Fruit fly (Drosophila melanogaster) whole organism, embryonic: ENCODE measurements around the gene ph-d.
A peak's percentile ranks its signal among the peaks of the same experiment; 100 is the strongest.

Experiments
- Aef1 ChIP-seq: fragments of 200-800 bp; sonication (Bioruptor generic); IDR thresholded peaks from 3 replicates; pipeline ENCODE4 v1.3.6; 2022; ENCODE audit warnings: missing biosample characterization, missing genetic modification characterization
- Atf3 ChIP-seq: fragments of 200-800 bp; sonication (Bioruptor generic); optimal IDR thresholded peaks from 3 replicates; lab custom pipeline; 2016; ENCODE audit warnings: missing biosample characterization, missing genetic modification characterization
- Bdp1 ChIP-seq: fragments of 200-800 bp; sonication (Bioruptor generic); optimal IDR thresholded peaks from 3 replicates; lab custom pipeline; 2016; ENCODE audit warnings: missing biosample characterization, missing genetic modification characterization
- CG11085 ChIP-seq: fragments of 200-800 bp; sonication (Bioruptor generic); IDR thresholded peaks from 2 replicates; pipeline ENCODE4 v1.3.6; 2022; ENCODE audit warnings: missing biosample characterization, missing genetic modification characterization
- CG11560 ChIP-seq: fragments of 200-800 bp; sonication (Bioruptor generic); IDR thresholded peaks from 3 replicates; pipeline ENCODE4 v1.3.6; 2022; ENCODE audit warnings: missing biosample characterization, missing genetic modification characterization
- CG12942 ChIP-seq: fragments of 200-800 bp; sonication (Bioruptor generic); optimal IDR thresholded peaks from 3 replicates; lab custom pipeline; 2016; ENCODE audit warnings: missing biosample characterization, missing genetic modification characterization
- CG13894 ChIP-seq: fragments of 200-800 bp; sonication (Bioruptor generic); optimal IDR thresholded peaks from 3 replicates; lab custom pipeline; 2018; ENCODE audit warnings: missing biosample characterization, mild to moderate bottlenecking, missing genetic modification characterization, moderate library complexity
- CG1647 ChIP-seq: fragments of 200-800 bp; sonication (Bioruptor generic); optimal IDR thresholded peaks from 3 replicates; lab custom pipeline; 2016; ENCODE audit warnings: missing biosample characterization, missing genetic modification characterization
- CG17359 ChIP-seq: fragments of 200-800 bp; sonication (Bioruptor generic); optimal IDR thresholded peaks from 3 replicates; lab custom pipeline; 2018; ENCODE audit warnings: missing biosample characterization, mild to moderate bottlenecking, missing genetic modification characterization, moderate library complexity
- CG17912 ChIP-seq: fragments of 200-800 bp; sonication (Bioruptor generic); optimal IDR thresholded peaks from 2 replicates; lab custom pipeline; 2018; ENCODE audit warnings: missing biosample characterization, mild to moderate bottlenecking, missing genetic modification characterization
- CG2116 ChIP-seq: fragments of 200-800 bp; sonication (Bioruptor generic); optimal IDR thresholded peaks from 3 replicates; lab custom pipeline; 2018; ENCODE audit warnings: missing biosample characterization, mild to moderate bottlenecking, missing genetic modification characterization
- CG30403 ChIP-seq: fragments of 200-800 bp; sonication (Bioruptor generic); optimal IDR thresholded peaks from 3 replicates; lab custom pipeline; 2016; ENCODE audit warnings: missing biosample characterization, missing genetic modification characterization
- CG3407 ChIP-seq: fragments of 200-800 bp; sonication (Bioruptor generic); optimal IDR thresholded peaks from 2 replicates; lab custom pipeline; 2018; ENCODE audit warnings: missing biosample characterization, mild to moderate bottlenecking, missing genetic modification characterization
- CG3847 ChIP-seq: fragments of 200-800 bp; sonication (Bioruptor generic); IDR thresholded peaks from 2 replicates; pipeline ENCODE4 v1.3.6; 2022; ENCODE audit warnings: missing biosample characterization, missing genetic modification characterization
- CG6254 ChIP-seq: fragments of 200-800 bp; sonication (Bioruptor generic); optimal IDR thresholded peaks from 3 replicates; lab custom pipeline; 2017; ENCODE audit warnings: mild to moderate bottlenecking, missing biosample characterization, missing genetic modification reagents, missing genetic modification characterization
- CoRest ChIP-seq: fragments of 200-800 bp; sonication (Bioruptor generic); optimal IDR thresholded peaks from 3 replicates; lab custom pipeline; 2018; ENCODE audit warnings: missing biosample characterization, mild to moderate bottlenecking, missing genetic modification characterization, moderate library complexity
- CrebB ChIP-seq: fragments of 200-800 bp; sonication (Bioruptor generic); optimal IDR thresholded peaks from 3 replicates; lab custom pipeline; 2018; ENCODE audit warnings: missing biosample characterization, mild to moderate bottlenecking, missing genetic modification characterization
- Dbx ChIP-seq: fragments of 200-800 bp; sonication (Bioruptor generic); IDR thresholded peaks from 3 replicates; pipeline ENCODE4 v1.3.6; 2022; ENCODE audit warnings: missing biosample characterization, missing genetic modification characterization
- Dek ChIP-seq: fragments of 200-800 bp; sonication (Bioruptor generic); optimal IDR thresholded peaks from 3 replicates; lab custom pipeline; 2019; ENCODE audit warnings: missing biosample characterization, mild to moderate bottlenecking, missing genetic modification characterization, moderate library complexity
- Dll ChIP-seq: fragments of 200-800 bp; sonication (Bioruptor generic); IDR thresholded peaks from 4 replicates; pipeline ENCODE4 v1.3.6; 2022; ENCODE audit warnings: missing biosample characterization, missing genetic modification characterization; ENCODE audit not compliant: partially characterized antibody
- E2f2 ChIP-seq: fragments of 200-800 bp; sonication (Bioruptor generic); IDR thresholded peaks from 2 replicates; pipeline ENCODE4 v1.3.6; 2022; ENCODE audit warnings: missing biosample characterization, missing genetic modification characterization
- ERR ChIP-seq: fragments of 200-800 bp; sonication (Bioruptor generic); optimal IDR thresholded peaks from 2 replicates; lab custom pipeline; 2016; ENCODE audit warnings: missing biosample characterization, missing genetic modification characterization
- Mes4 ChIP-seq: fragments of 200-800 bp; sonication (Bioruptor generic); optimal IDR thresholded peaks from 2 replicates; lab custom pipeline; 2016; ENCODE audit warnings: missing biosample characterization, missing genetic modification characterization
- Mrtf ChIP-seq: fragments of 200-800 bp; sonication (Bioruptor generic); IDR thresholded peaks from 3 replicates; pipeline ENCODE4 v1.3.6; 2022; ENCODE audit warnings: missing biosample characterization, missing genetic modification characterization
- Neu2 ChIP-seq: fragments of 200-800 bp; sonication (Bioruptor generic); optimal IDR thresholded peaks from 3 replicates; lab custom pipeline; 2016; ENCODE audit warnings: missing biosample characterization, missing genetic modification characterization, borderline replicate concordance
- Six4 ChIP-seq: fragments of 200-800 bp; sonication (Bioruptor generic); optimal IDR thresholded peaks from 2 replicates; lab custom pipeline; 2016; ENCODE audit warnings: missing biosample characterization, missing genetic modification characterization
- abd-A ChIP-seq: fragments of 200-800 bp; sonication (Bioruptor generic); optimal IDR thresholded peaks from 3 replicates; lab custom pipeline; 2019; ENCODE audit warnings: missing biosample characterization, mild to moderate bottlenecking, missing genetic modification characterization, moderate library complexity
- br ChIP-seq: fragments of >200 bp; optimal IDR thresholded peaks from 2 replicates; lab custom pipeline; 2017
- dmrt99B ChIP-seq: fragments of 200-800 bp; sonication (Bioruptor generic); optimal IDR thresholded peaks from 2 replicates; lab custom pipeline; 2018; ENCODE audit warnings: missing biosample characterization, mild to moderate bottlenecking, missing genetic modification characterization, moderate library complexity
- dpn ChIP-seq, 2 experiments: fragments of 200-800 bp; sonication (Bioruptor generic); optimal IDR thresholded peaks; 3 replicates each; lab custom pipeline; 2016; ENCODE audit warnings: missing biosample characterization in 2 of 2, missing genetic modification characterization in 2 of 2
- eve ChIP-seq, 2 experiments: fragments of >200 bp; optimal IDR thresholded peaks; 2 replicates each; lab custom pipeline; 2017; ENCODE audit warnings: missing biosample characterization in 2 of 2, missing genetic modification characterization in 2 of 2
- fu2 ChIP-seq: fragments of 200-800 bp; sonication (Bioruptor generic); optimal IDR thresholded peaks from 2 replicates; lab custom pipeline; 2016; ENCODE audit warnings: missing biosample characterization, missing genetic modification characterization
- grau ChIP-seq: fragments of 200-800 bp; optimal IDR thresholded peaks from 3 replicates; lab custom pipeline; 2019; ENCODE audit warnings: missing biosample characterization, mild to moderate bottlenecking, missing genetic modification characterization, moderate library complexity
- hb ChIP-seq: fragments of 200-800 bp; sonication (Bioruptor generic); IDR thresholded peaks from 3 replicates; pipeline ENCODE4 v1.3.6; 2022; ENCODE audit warnings: missing biosample characterization, missing genetic modification characterization; ENCODE audit not compliant: partially characterized antibody
- her ChIP-seq: fragments of 200-800 bp; sonication (Bioruptor generic); optimal IDR thresholded peaks from 2 replicates; lab custom pipeline; 2016; ENCODE audit warnings: missing biosample characterization, missing genetic modification characterization
- hkb ChIP-seq, 2 experiments: fragments of 200-800 bp in 1 of 2; fragments of >200 bp in 1 of 2; sonication (Bioruptor generic) in 1 of 2; IDR thresholded peaks in 1 of 2; optimal IDR thresholded peaks in 1 of 2; 2 replicates each; pipeline versions ENCODE4 v1.3.6 to Lab custom; 2017 to 2022; ENCODE audit warnings: missing biosample characterization in 1 of 2, missing genetic modification characterization in 1 of 2
- jumu ChIP-seq: fragments of 200-800 bp; sonication (Bioruptor generic); optimal IDR thresholded peaks from 3 replicates; lab custom pipeline; 2016; ENCODE audit warnings: missing biosample characterization, missing genetic modification characterization
- lab ChIP-seq: fragments of 200-800 bp; sonication (Bioruptor generic); optimal IDR thresholded peaks from 3 replicates; lab custom pipeline; 2017; ENCODE audit warnings: missing biosample characterization, missing genetic modification characterization, mild to moderate bottlenecking, moderate library complexity, missing genetic modification reagents
- mam ChIP-seq: fragments of 200-800 bp; sonication (Bioruptor generic); optimal IDR thresholded peaks from 3 replicates; lab custom pipeline; 2016; ENCODE audit warnings: missing biosample characterization, missing genetic modification characterization
- nmo ChIP-seq: fragments of 200-800 bp; sonication (Bioruptor generic); optimal IDR thresholded peaks from 2 replicates; lab custom pipeline; 2018; ENCODE audit warnings: missing biosample characterization, mild to moderate bottlenecking, missing genetic modification characterization, moderate library complexity
- p53 ChIP-seq: fragments of 200-800 bp; sonication (Bioruptor generic); optimal IDR thresholded peaks from 2 replicates; lab custom pipeline; 2016; ENCODE audit warnings: missing biosample characterization, missing genetic modification characterization
- pfk ChIP-seq: fragments of 200-800 bp; sonication (Bioruptor generic); optimal IDR thresholded peaks from 2 replicates; lab custom pipeline; 2018; ENCODE audit warnings: missing biosample characterization, mild to moderate bottlenecking, missing genetic modification characterization, moderate library complexity
- pnt ChIP-seq: fragments of 200-800 bp; sonication (Bioruptor generic); optimal IDR thresholded peaks from 3 replicates; lab custom pipeline; 2016; ENCODE audit warnings: missing biosample characterization, missing genetic modification characterization
- pros ChIP-seq: fragments of 200-800 bp; sonication (Bioruptor generic); optimal IDR thresholded peaks from 3 replicates; lab custom pipeline; 2019; ENCODE audit warnings: missing biosample characterization, mild to moderate bottlenecking, missing genetic modification characterization, moderate library complexity
- ranshi ChIP-seq: fragments of 200-800 bp; sonication (Bioruptor generic); IDR thresholded peaks from 2 replicates; pipeline ENCODE4 v1.3.6; 2022; ENCODE audit warnings: missing biosample characterization, missing genetic modification characterization
- shn ChIP-seq: fragments of 200-800 bp; sonication (Bioruptor generic); optimal IDR thresholded peaks from 3 replicates; lab custom pipeline; 2016; ENCODE audit warnings: missing biosample characterization, missing genetic modification characterization
- sima ChIP-seq: fragments of 200-800 bp; sonication (Bioruptor generic); optimal IDR thresholded peaks from 2 replicates; lab custom pipeline; 2016; ENCODE audit warnings: missing biosample characterization, missing genetic modification characterization
- sr ChIP-seq: fragments of 200-800 bp; sonication (Bioruptor generic); IDR thresholded peaks from 3 replicates; pipeline ENCODE4 v1.3.6; 2022; ENCODE audit warnings: missing biosample characterization, missing genetic modification characterization
- tap ChIP-seq: fragments of 200-800 bp; optimal IDR thresholded peaks from 3 replicates; lab custom pipeline; 2019; ENCODE audit warnings: missing biosample characterization, mild to moderate bottlenecking, missing genetic modification characterization, moderate library complexity
- tio ChIP-seq: fragments of 200-800 bp; sonication (Bioruptor generic); optimal IDR thresholded peaks from 2 replicates; lab custom pipeline; 2017; ENCODE audit warnings: missing biosample characterization, missing genetic modification characterization, inconsistent platforms
- vvl ChIP-seq: fragments of 200-800 bp; sonication (Bioruptor generic); IDR thresholded peaks from 2 replicates; pipeline ENCODE4 v1.3.6; 2022; ENCODE audit warnings: missing biosample characterization, missing genetic modification characterization
- zen ChIP-seq: fragments of 200-800 bp; sonication (Bioruptor generic); optimal IDR thresholded peaks from 3 replicates; lab custom pipeline; 2018; ENCODE audit warnings: missing biosample characterization, mild to moderate bottlenecking, missing genetic modification characterization, moderate library complexity

ph-d gene

DNA sequence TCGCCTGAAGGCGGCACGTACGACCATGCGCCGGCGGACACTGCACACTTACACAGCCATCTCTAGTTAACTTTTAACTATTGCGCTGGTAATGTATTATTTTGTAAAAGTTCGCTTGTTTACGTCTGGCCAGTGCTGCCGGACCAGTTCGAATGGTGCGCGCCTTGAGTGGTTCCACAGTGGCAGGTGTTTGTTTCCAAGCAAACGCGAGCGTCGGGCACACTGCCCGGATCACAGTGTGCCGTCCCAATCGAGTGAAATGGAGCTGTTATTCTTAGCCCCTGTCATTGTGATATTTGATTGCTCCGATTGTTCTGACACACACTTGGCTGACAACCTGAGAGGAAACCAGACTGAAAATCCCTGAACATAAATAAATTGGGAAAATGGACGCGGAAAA lies 49.8 kb downstream of the ph-d start, which contains the start of gene CG4199 (continued):
- TF ChIP-seq abd-A (no peak), CG2116 (peak; percentile 48), CG1647 (GFP tag; lab: Kevin White, UChicago) (no peak), hb (GFP tag; lab: Robert Waterston, UW) (0 out of 3 replicates have a peak, but pooled peaks have one; percentile 36), grau (peak; percentile 49), mam (no peak), shn (GFP tag; lab: Kevin White, UChicago) (no peak), Bdp1 (no peak), Neu2 (no peak), lab (GFP tag; lab: Kevin White, UChicago) (peak; percentile 32), CG11085 (no peak), eve (GFP tag; optimal IDR thresholded peaks at IDR 0.05; lab: Kevin White, UChicago) (no peak), E2f2 (GFP tag; lab: Robert Waterston, UW) (peak; percentile 80), tio (GFP tag; lab: Kevin White, UChicago) (no peak), CG17912 (GFP tag; lab: Kevin White, UChicago) (no peak), vvl (GFP tag; lab: Robert Waterston, UW) (peak; percentile 34; the same call in 1 of the 2 replicates), zen (tag; lab: Kevin White, UChicago) (no peak), CG13894 (tag; lab: Kevin White, UChicago) (peak; percentile 6), Mes4 (GFP tag; lab: Kevin White, UChicago) (no peak), sr (no peak), dmrt99B (no peak), sima (no peak), jumu (GFP tag; lab: Kevin White, UChicago) (peak; percentile 6), nmo (GFP tag; lab: Kevin White, UChicago) (peak; percentile 24), CG12942 (GFP tag; lab: Kevin White, UChicago) (no peak), Dek (tag; lab: Kevin White, UChicago) (no peak), Aef1 (GFP tag; lab: Robert Waterston, UW) (no peak), Six4 (GFP tag; lab: Kevin White, UChicago) (no peak), Atf3 (no peak), pfk (no peak), tap (no peak), p53 (GFP tag; lab: Kevin White, UChicago) (no peak), pros (GFP tag; lab: Kevin White, UChicago) (no peak), CoRest (no peak), CG30403 (no peak), CrebB (tag; lab: Kevin White, UChicago) (no peak), br (no peak), ranshi (no peak), pnt (GFP tag; lab: Kevin White, UChicago) (no peak), her (GFP tag; lab: Kevin White, UChicago) (no peak), CG11560 (tag; lab: Robert Waterston, UW) (no peak), Dll (no peak), CG17359 (no peak), Mrtf (no peak), hkb (optimal IDR thresholded peaks at IDR 0.05; lab: Kevin White, UChicago) (no peak), hkb (GFP tag; IDR thresholded peaks at IDR 0.05; lab: Robert Waterston, UW) (no peak), dpn (GFP tag; optimal IDR thresholded peaks at IDR 0.05; lab: Kevin White, UChicago) (peak in 1 of 2 experiments; percentile 17), CG3847 (GFP tag; lab: Robert Waterston, UW) (peak; percentile 64), CG3407 (no peak), fu2 (GFP tag; lab: Kevin White, UChicago) (peak; percentile 10), Dbx (GFP tag; lab: Robert Waterston, UW) (0 out of 3 replicates have a peak, but pooled peaks have one; percentile 22), CG6254 (GFP tag; lab: Kevin White, UChicago) (no peak), ERR (GFP tag; lab: Kevin White, UChicago) (no peak)
